Fruit fly (Drosophila melanogaster) whole organism, embryonic: ENCODE results near the gene wapl.
A peak's percentile ranks its signal among the peaks of the same experiment; 100 is the strongest.

Experiments
- C15 ChIP-seq: fragments of 200-800 bp; sonication (Bioruptor generic); IDR thresholded peaks from 3 replicates; pipeline ENCODE4 v1.3.6; 2022; ENCODE audit warnings: missing biosample characterization, missing genetic modification characterization
- CG10209 ChIP-seq: fragments of 200-800 bp; sonication (Bioruptor generic); optimal IDR thresholded peaks from 3 replicates; lab custom pipeline; 2017; ENCODE audit warnings: missing biosample characterization, mild to moderate bottlenecking, missing genetic modification characterization, missing genetic modification reagents
- CG10431 ChIP-seq: fragments of 200-800 bp; sonication (Bioruptor generic); optimal IDR thresholded peaks from 3 replicates; lab custom pipeline; 2018; ENCODE audit warnings: missing biosample characterization, mild to moderate bottlenecking, missing genetic modification characterization
- CG11695 ChIP-seq: fragments of 200-800 bp; sonication (Bioruptor generic); IDR thresholded peaks from 3 replicates; pipeline ENCODE4 v1.3.6; 2022; ENCODE audit warnings: missing biosample characterization, missing genetic modification characterization
- CG12299 ChIP-seq: fragments of 200-800 bp; sonication (Bioruptor generic); optimal IDR thresholded peaks from 2 replicates; lab custom pipeline; 2018; ENCODE audit warnings: missing biosample characterization, mild to moderate bottlenecking, missing genetic modification characterization
- CG12769 ChIP-seq: fragments of 200-800 bp; sonication (Bioruptor generic); optimal IDR thresholded peaks from 2 replicates; lab custom pipeline; 2019; ENCODE audit warnings: missing biosample characterization, mild to moderate bottlenecking, missing genetic modification characterization, moderate library complexity
- CG13287 ChIP-seq: fragments of 200-800 bp; sonication (Bioruptor generic); IDR thresholded peaks from 2 replicates; pipeline ENCODE4 v1.3.6; 2022; ENCODE audit warnings: missing biosample characterization, missing genetic modification characterization; ENCODE audit not compliant: partially characterized antibody
- CG13894 ChIP-seq: fragments of 200-800 bp; sonication (Bioruptor generic); optimal IDR thresholded peaks from 3 replicates; lab custom pipeline; 2018; ENCODE audit warnings: missing biosample characterization, mild to moderate bottlenecking, missing genetic modification characterization, moderate library complexity
- CG18011 ChIP-seq: fragments of 200-800 bp; sonication (Bioruptor generic); optimal IDR thresholded peaks from 2 replicates; lab custom pipeline; 2017; ENCODE audit warnings: missing biosample characterization, missing genetic modification characterization, mild to moderate bottlenecking, moderate library complexity, missing genotype
- CG2120 ChIP-seq: fragments of 200-800 bp; sonication (Bioruptor generic); optimal IDR thresholded peaks from 3 replicates; lab custom pipeline; 2016; ENCODE audit warnings: missing biosample characterization, missing genetic modification characterization
- CG2199 ChIP-seq: fragments of 200-800 bp; sonication (Bioruptor generic); IDR thresholded peaks from 3 replicates; pipeline ENCODE4 v1.3.6; 2022; ENCODE audit warnings: missing biosample characterization, missing genetic modification characterization
- CG3065 ChIP-seq: fragments of 200-800 bp; sonication (Bioruptor generic); optimal IDR thresholded peaks from 2 replicates; lab custom pipeline; 2016; ENCODE audit warnings: missing biosample characterization, missing genetic modification characterization
- CG33557 ChIP-seq: fragments of 200-800 bp; sonication (Bioruptor generic); optimal IDR thresholded peaks from 2 replicates; lab custom pipeline; 2019; ENCODE audit warnings: missing biosample characterization, mild to moderate bottlenecking, missing genetic modification characterization, moderate library complexity
- CG4707 ChIP-seq: fragments of 200-800 bp; sonication (Bioruptor generic); optimal IDR thresholded peaks from 2 replicates; lab custom pipeline; 2018; ENCODE audit warnings: missing biosample characterization, mild to moderate bottlenecking, missing genetic modification characterization, moderate library complexity
- CG4730 ChIP-seq: fragments of 200-800 bp; sonication (Bioruptor generic); IDR thresholded peaks from 2 replicates; pipeline ENCODE4 v1.3.6; 2022; ENCODE audit warnings: missing biosample characterization, missing genetic modification characterization
- CG6854 ChIP-seq: fragments of 200-800 bp; sonication (Bioruptor generic); optimal IDR thresholded peaks from 3 replicates; lab custom pipeline; 2017; ENCODE audit warnings: missing biosample characterization, mild to moderate bottlenecking, missing genetic modification characterization
- CG9215 ChIP-seq: fragments of 200-800 bp; sonication (Bioruptor generic); IDR thresholded peaks from 2 replicates; pipeline ENCODE4 v1.3.6; 2022; ENCODE audit warnings: missing biosample characterization, missing genetic modification characterization
- CTCF ChIP-seq: fragments of 200-800 bp; sonication (Bioruptor generic); optimal IDR thresholded peaks from 2 replicates; lab custom pipeline; 2017; ENCODE audit warnings: missing biosample characterization, mild to moderate bottlenecking, missing genetic modification characterization, moderate library complexity
- Camta ChIP-seq: fragments of 200-800 bp; sonication (Bioruptor generic); optimal IDR thresholded peaks from 2 replicates; lab custom pipeline; 2016; ENCODE audit warnings: missing biosample characterization, missing genetic modification characterization
- D19A ChIP-seq: fragments of 200-800 bp; optimal IDR thresholded peaks from 3 replicates; lab custom pipeline; 2019; ENCODE audit warnings: missing biosample characterization, mild to moderate bottlenecking, missing genetic modification characterization, moderate library complexity
- D19B ChIP-seq: fragments of 200-800 bp; sonication (Bioruptor generic); optimal IDR thresholded peaks from 2 replicates; lab custom pipeline; 2017; ENCODE audit warnings: missing biosample characterization, mild to moderate bottlenecking, missing genetic modification characterization
- E2f2 ChIP-seq: fragments of 200-800 bp; sonication (Bioruptor generic); IDR thresholded peaks from 2 replicates; pipeline ENCODE4 v1.3.6; 2022; ENCODE audit warnings: missing biosample characterization, missing genetic modification characterization
- HLH3B ChIP-seq: fragments of 200-800 bp; sonication (Bioruptor generic); IDR thresholded peaks from 2 replicates; pipeline ENCODE4 v1.3.6; 2022; ENCODE audit warnings: missing biosample characterization, missing genetic modification characterization
- HLH54F ChIP-seq: fragments of 200-800 bp; sonication (Bioruptor generic); optimal IDR thresholded peaks from 3 replicates; lab custom pipeline; 2016; ENCODE audit warnings: missing biosample characterization, missing genetic modification characterization
- Hand ChIP-seq: fragments of 200-800 bp; sonication (Bioruptor generic); optimal IDR thresholded peaks from 2 replicates; lab custom pipeline; 2017; ENCODE audit warnings: mild to moderate bottlenecking, missing biosample characterization, missing genetic modification reagents, missing genetic modification characterization
- MESR4 ChIP-seq: fragments of 200-800 bp; sonication (Bioruptor generic); optimal IDR thresholded peaks from 2 replicates; lab custom pipeline; 2018; ENCODE audit warnings: missing biosample characterization, mild to moderate bottlenecking, missing genetic modification characterization, moderate library complexity
- Rfx ChIP-seq: fragments of 200-800 bp; sonication (Bioruptor generic); IDR thresholded peaks from 2 replicates; pipeline ENCODE4 v1.3.6; 2022; ENCODE audit warnings: missing biosample characterization, missing genetic modification characterization
- Rx ChIP-seq: fragments of 200-800 bp; sonication (Bioruptor generic); IDR thresholded peaks from 2 replicates; pipeline ENCODE4 v1.3.6; 2022; ENCODE audit warnings: missing biosample characterization, missing genetic modification characterization
- Sox102F ChIP-seq: fragments of 200-800 bp; sonication (Bioruptor generic); optimal IDR thresholded peaks from 2 replicates; lab custom pipeline; 2018; ENCODE audit warnings: missing biosample characterization, mild to moderate bottlenecking, missing genetic modification characterization, moderate library complexity
- Ssrp ChIP-seq: fragments of 200-800 bp; sonication (Bioruptor generic); optimal IDR thresholded peaks from 2 replicates; lab custom pipeline; 2018; ENCODE audit warnings: missing biosample characterization, mild to moderate bottlenecking, missing genetic modification characterization, moderate library complexity
- abd-A ChIP-seq: fragments of 200-800 bp; sonication (Bioruptor generic); optimal IDR thresholded peaks from 3 replicates; lab custom pipeline; 2019; ENCODE audit warnings: missing biosample characterization, mild to moderate bottlenecking, missing genetic modification characterization, moderate library complexity
- ap ChIP-seq: fragments of 200-800 bp; sonication (Bioruptor generic); IDR thresholded peaks from 2 replicates; pipeline ENCODE4 v1.3.6; 2022; ENCODE audit warnings: missing biosample characterization, missing genetic modification characterization
- az2 ChIP-seq: fragments of 200-800 bp; sonication (Bioruptor generic); optimal IDR thresholded peaks from 3 replicates; lab custom pipeline; 2016; ENCODE audit warnings: missing biosample characterization, missing genetic modification characterization
- bbx ChIP-seq: fragments of 200-800 bp; sonication (Bioruptor generic); IDR thresholded peaks from 2 replicates; pipeline ENCODE4 v1.3.6; 2022; ENCODE audit warnings: missing biosample characterization, missing genetic modification characterization; ENCODE audit not compliant: partially characterized antibody
- br ChIP-seq: fragments of >200 bp; optimal IDR thresholded peaks from 2 replicates; lab custom pipeline; 2017
- cas ChIP-seq: fragments of 200-800 bp; sonication (Bioruptor generic); IDR thresholded peaks from 2 replicates; pipeline ENCODE4 v1.3.6; 2022; ENCODE audit warnings: missing biosample characterization, missing genetic modification characterization
- exex ChIP-seq: fragments of 200-800 bp; sonication (Bioruptor generic); optimal IDR thresholded peaks from 4 replicates; lab custom pipeline; 2018; ENCODE audit warnings: missing biosample characterization, mild to moderate bottlenecking, missing genetic modification characterization, moderate library complexity
- fd3F ChIP-seq: fragments of 200-800 bp; sonication (Bioruptor generic); optimal IDR thresholded peaks from 2 replicates; lab custom pipeline; 2018; ENCODE audit warnings: missing biosample characterization, mild to moderate bottlenecking, missing genetic modification characterization, moderate library complexity
- gsb-n ChIP-seq: fragments of 200-800 bp; sonication (Bioruptor generic); optimal IDR thresholded peaks from 3 replicates; lab custom pipeline; 2018; ENCODE audit warnings: missing biosample characterization, mild to moderate bottlenecking, missing genetic modification characterization
- hth ChIP-seq: fragments of >200 bp; optimal IDR thresholded peaks from 2 replicates; lab custom pipeline; 2017; ENCODE audit warnings: inconsistent platforms
- inv ChIP-seq: fragments of 200-800 bp; sonication (Bioruptor generic); IDR thresholded peaks from 2 replicates; pipeline ENCODE4 v1.3.6; 2022; ENCODE audit warnings: missing biosample characterization, missing genetic modification characterization; ENCODE audit not compliant: partially characterized antibody
- kni ChIP-seq: fragments of 200-800 bp; sonication (Bioruptor generic); optimal IDR thresholded peaks from 3 replicates; lab custom pipeline; 2017; ENCODE audit warnings: mild to moderate bottlenecking, missing biosample characterization, missing genetic modification reagents, missing genetic modification characterization
- luna ChIP-seq: fragments of 200-800 bp; sonication (Bioruptor generic); optimal IDR thresholded peaks from 2 replicates; lab custom pipeline; 2016; ENCODE audit warnings: missing biosample characterization, missing genetic modification characterization
- mirr ChIP-seq: fragments of 200-800 bp; sonication (Bioruptor generic); optimal IDR thresholded peaks from 3 replicates; lab custom pipeline; 2018; ENCODE audit warnings: missing biosample characterization, mild to moderate bottlenecking, missing genetic modification characterization
- pho ChIP-seq: fragments of 200-800 bp; sonication (Bioruptor generic); optimal IDR thresholded peaks from 2 replicates; lab custom pipeline; 2016; ENCODE audit warnings: missing biosample characterization, missing genetic modification characterization
- pros ChIP-seq: fragments of 200-800 bp; sonication (Bioruptor generic); optimal IDR thresholded peaks from 3 replicates; lab custom pipeline; 2019; ENCODE audit warnings: missing biosample characterization, mild to moderate bottlenecking, missing genetic modification characterization, moderate library complexity
- row ChIP-seq: fragments of 200-800 bp; sonication (Bioruptor generic); IDR thresholded peaks from 3 replicates; pipeline ENCODE4 v1.3.6; 2022; ENCODE audit warnings: missing biosample characterization, missing genetic modification characterization
- shn ChIP-seq: fragments of 200-800 bp; sonication (Bioruptor generic); optimal IDR thresholded peaks from 3 replicates; lab custom pipeline; 2016; ENCODE audit warnings: missing biosample characterization, missing genetic modification characterization
- ssp ChIP-seq: fragments of 200-800 bp; sonication (Bioruptor generic); IDR thresholded peaks from 2 replicates; pipeline ENCODE4 v1.3.6; 2022; ENCODE audit warnings: missing biosample characterization, missing genetic modification characterization
- tx ChIP-seq: fragments of 200-800 bp; sonication (Bioruptor generic); optimal IDR thresholded peaks from 2 replicates; lab custom pipeline; 2016; ENCODE audit warnings: missing biosample characterization, missing genetic modification characterization
- zfh2 ChIP-seq: fragments of 200-800 bp; sonication (Bioruptor generic); optimal IDR thresholded peaks from 2 replicates; lab custom pipeline; 2016; ENCODE audit warnings: missing biosample characterization, missing genetic modification characterization

Gene wapl

dm6 chrX:2134226-2134880 lies 24.4 kb downstream of the wapl start (continued):
- no peak for TF ChIP-seq zfh2 (GFP tag; lab: Kevin White, UChicago)
- TF ChIP-seq CG10209, result peak; percentile 58
- TF ChIP-seq CG4730 (GFP tag; lab: Robert Waterston, UW), result no peak
- no peak for TF ChIP-seq mirr
- peak; percentile 56 for TF ChIP-seq Ssrp (tag; lab: Kevin White, UChicago)
- TF ChIP-seq pros (GFP tag; lab: Kevin White, UChicago), result peak; percentile 77
- TF ChIP-seq Rfx (GFP tag; lab: Robert Waterston, UW), result peak; percentile 39
- TF ChIP-seq exex (tag; lab: Kevin White, UChicago), result no peak
- peak; percentile 74 for TF ChIP-seq row
- TF ChIP-seq hth (lab: Kevin White, UChicago), result no peak
- TF ChIP-seq CG12299 (tag; lab: Kevin White, UChicago), result peak; percentile 50
- no peak for TF ChIP-seq br (lab: Kevin White, UChicago)
- TF ChIP-seq CG11695 (GFP tag; lab: Robert Waterston, UW), result peak; percentile 74
- peak; percentile 38 for TF ChIP-seq CG10431 (GFP tag; lab: Kevin White, UChicago)
- TF ChIP-seq pho, result peak; percentile 24
- no peak for TF ChIP-seq C15 (GFP tag; lab: Robert Waterston, UW)
- peak; percentile 28 for TF ChIP-seq CG6854
- no peak for TF ChIP-seq bbx (GFP tag; lab: Robert Waterston, UW)
- TF ChIP-seq CG3065 (GFP tag; lab: Kevin White, UChicago), result no peak
- peak; percentile 66 for TF ChIP-seq CG2120 (GFP tag; lab: Kevin White, UChicago)
- TF ChIP-seq az2 (GFP tag; lab: Kevin White, UChicago), result peak; percentile 65
- peak; percentile 75 for TF ChIP-seq CG12769 (tag; lab: Kevin White, UChicago)
- peak; percentile 42 for TF ChIP-seq tx (GFP tag; lab: Kevin White, UChicago)
- TF ChIP-seq CG13894 (tag; lab: Kevin White, UChicago), result no peak
- no peak for TF ChIP-seq inv (GFP tag; lab: Robert Waterston, UW)
- TF ChIP-seq CTCF (GFP tag; lab: Kevin White, UChicago), result no peak
- TF ChIP-seq MESR4 (GFP tag; lab: Kevin White, UChicago), result no peak
- peak; percentile 1 for TF ChIP-seq CG33557
- TF ChIP-seq D19A (tag; lab: Kevin White, UChicago), result peak; percentile 68
- TF ChIP-seq ssp (GFP tag; lab: Robert Waterston, UW), result peak; percentile 40
- TF ChIP-seq kni (GFP tag; lab: Kevin White, UChicago), result no peak
- no peak; the same call in 1 of the 2 replicates for TF ChIP-seq CG9215
- TF ChIP-seq CG18011 (GFP tag; lab: Kevin White, UChicago), result no peak
- TF ChIP-seq Rx (GFP tag; lab: Robert Waterston, UW), result peak; percentile 53; the same call in 1 of the 2 replicates
- TF ChIP-seq shn (GFP tag; lab: Kevin White, UChicago), result peak; percentile 13
- TF ChIP-seq CG4707, result peak; percentile 48
- peak; percentile 25 for TF ChIP-seq fd3F (GFP tag; lab: Kevin White, UChicago)
- peak; percentile 27 for TF ChIP-seq luna
- peak; percentile 16 for TF ChIP-seq Camta (GFP tag; lab: Kevin White, UChicago)
- no peak for TF ChIP-seq CG2199
- TF ChIP-seq E2f2 (GFP tag; lab: Robert Waterston, UW), result no peak
- TF ChIP-seq HLH54F (GFP tag; lab: Kevin White, UChicago), result peak; percentile 27
- TF ChIP-seq Hand (GFP tag; lab: Kevin White, UChicago), result peak; percentile 38
- peak; percentile 39 for TF ChIP-seq D19B (GFP tag; lab: Kevin White, UChicago)
- no peak for TF ChIP-seq CG13287 (GFP tag; lab: Robert Waterston, UW)
- no peak; the same call in 1 of the 2 replicates for TF ChIP-seq ap (GFP tag; lab: Robert Waterston, UW)
- peak; percentile 70 for TF ChIP-seq abd-A (tag; lab: Kevin White, UChicago)
- no peak for TF ChIP-seq cas (GFP tag; lab: Robert Waterston, UW)
- peak; percentile 74 for TF ChIP-seq HLH3B (GFP tag; lab: Robert Waterston, UW)
- TF ChIP-seq Sox102F (GFP tag; lab: Kevin White, UChicago), result peak; percentile 70
- TF ChIP-seq gsb-n (tag; lab: Kevin White, UChicago), result peak; percentile 41
